Comparison of ENCODE assay signal across 3 fruit fly cellular contexts in genomic region chrX:5973389-5974025, dm6.
TF ChIP-seq lines count a peak whose summit lies in the region.

No protein-coding gene starts in this region.

TF ChIP-seq in whole organism, embryonic, 481 proteins besides CTCF, POLR2A, EP300 and RAD21 (continued from another document and continues in another):
- peak; percentile 35 for TF ChIP-seq CG12391 (tag; optimal IDR thresholded peaks at IDR 0.05; lab: Kevin White, UChicago)
- 0 out of 2 replicates have a peak, but pooled peaks have one; percentile 13 for TF ChIP-seq CG10321 (GFP tag; IDR thresholded peaks at IDR 0.05; lab: Robert Waterston, UW)
- TF ChIP-seq lmd (GFP tag; IDR thresholded peaks at IDR 0.05; lab: Robert Waterston, UW), result peak; percentile 44
- peak; percentile 68 for TF ChIP-seq CG5245 (GFP tag; optimal IDR thresholded peaks at IDR 0.05; lab: Kevin White, UChicago)
- TF ChIP-seq bsh (GFP tag; optimal IDR thresholded peaks at IDR 0.05; lab: Kevin White, UChicago), result peak; percentile 28 to 72
- TF ChIP-seq CG5180 (GFP tag; optimal IDR thresholded peaks at IDR 0.05; lab: Kevin White, UChicago), result no peak
- no peak for TF ChIP-seq C15 (GFP tag; IDR thresholded peaks at IDR 0.05; lab: Robert Waterston, UW)
- TF ChIP-seq CG11504 (tag; optimal IDR thresholded peaks at IDR 0.05; lab: Kevin White, UChicago), result peak; percentile 16
- TF ChIP-seq prd (optimal IDR thresholded peaks at IDR 0.05; lab: Kevin White, UChicago), result no peak
- peak; percentile 68; the same call in 2 of the 3 replicates for TF ChIP-seq prd (GFP tag; IDR thresholded peaks at IDR 0.05; lab: Robert Waterston, UW)
- TF ChIP-seq ATbp (GFP tag; optimal IDR thresholded peaks at IDR 0.05; lab: Kevin White, UChicago), result peak; percentile 15
- no peak for TF ChIP-seq danr (GFP tag; IDR thresholded peaks at IDR 0.05; lab: Robert Waterston, UW)
- TF ChIP-seq vvl (GFP tag; IDR thresholded peaks at IDR 0.05; lab: Robert Waterston, UW), result peak; percentile 59
- no peak for TF ChIP-seq CG13424 (tag; optimal IDR thresholded peaks at IDR 0.05; lab: Kevin White, UChicago)
- no peak for TF ChIP-seq fu2 (GFP tag; optimal IDR thresholded peaks at IDR 0.05; lab: Kevin White, UChicago)
- peak; percentile 46 for TF ChIP-seq Drgx (GFP tag; IDR thresholded peaks at IDR 0.05; lab: Robert Waterston, UW)
- TF ChIP-seq CG14667 (GFP tag; IDR thresholded peaks at IDR 0.05; lab: Robert Waterston, UW), result peak; percentile 45; the same call in 1 of the 2 replicates
- no peak for TF ChIP-seq crc (GFP tag; optimal IDR thresholded peaks at IDR 0.05; lab: Kevin White, UChicago)
- TF ChIP-seq stc (GFP tag; IDR thresholded peaks at IDR 0.05; lab: Robert Waterston, UW), result 0 out of 2 replicates have a peak, but pooled peaks have one; percentile 27
- TF ChIP-seq shn (GFP tag; optimal IDR thresholded peaks at IDR 0.05; lab: Kevin White, UChicago), result no peak
- no peak for TF ChIP-seq stwl (tag; optimal IDR thresholded peaks at IDR 0.05; lab: Kevin White, UChicago)
- peak; percentile 33 for TF ChIP-seq CG1602 (GFP tag; optimal IDR thresholded peaks at IDR 0.05; lab: Kevin White, UChicago)
- peak; percentile 11 for TF ChIP-seq CG12155 (GFP tag; optimal IDR thresholded peaks at IDR 0.05; lab: Kevin White, UChicago)
- peak; percentile 62 for TF ChIP-seq CG31441 (GFP tag; IDR thresholded peaks at IDR 0.05; lab: Robert Waterston, UW)
- no peak for TF ChIP-seq chinmo (GFP tag; IDR thresholded peaks at IDR 0.05; lab: Robert Waterston, UW; ENCODE audit: partially characterized antibody)
- peak; percentile 47; the same call in 1 of the 2 replicates for TF ChIP-seq CG17328 (GFP tag; IDR thresholded peaks at IDR 0.05; lab: Robert Waterston, UW)
- peak; percentile 53; the same call in 2 of the 3 replicates for TF ChIP-seq zfh1 (GFP tag; IDR thresholded peaks at IDR 0.05; lab: Robert Waterston, UW)
- no peak for TF ChIP-seq corto (GFP tag; optimal IDR thresholded peaks at IDR 0.05; lab: Kevin White, UChicago)
- TF ChIP-seq dysf (GFP tag; IDR thresholded peaks at IDR 0.05; lab: Robert Waterston, UW), result peak; percentile 49; the same call in 1 of the 3 replicates
- TF ChIP-seq zen2 (GFP tag; IDR thresholded peaks at IDR 0.05; lab: Robert Waterston, UW; ENCODE audit: partially characterized antibody), result no peak
- no peak for TF ChIP-seq gt (GFP tag; IDR thresholded peaks at IDR 0.05; lab: Robert Waterston, UW)
- 0 out of 2 replicates have a peak, but pooled peaks have one; percentile 5 for TF ChIP-seq Oaz (GFP tag; IDR thresholded peaks at IDR 0.05; lab: Robert Waterston, UW)
- no peak for TF ChIP-seq CG14050 (GFP tag; IDR thresholded peaks at IDR 0.05; lab: Robert Waterston, UW)
- peak; percentile 19 for TF ChIP-seq lab (GFP tag; optimal IDR thresholded peaks at IDR 0.05; lab: Kevin White, UChicago)
- TF ChIP-seq ttk (GFP tag; IDR thresholded peaks at IDR 0.05; lab: Robert Waterston, UW), result peak; percentile 50; the same call in 1 of the 2 replicates
- TF ChIP-seq tx (GFP tag; optimal IDR thresholded peaks at IDR 0.05; lab: Kevin White, UChicago), result no peak
- no peak for TF ChIP-seq tup (GFP tag; optimal IDR thresholded peaks at IDR 0.05; lab: Kevin White, UChicago)
- TF ChIP-seq nerfin-2 (GFP tag; IDR thresholded peaks at IDR 0.05; lab: Robert Waterston, UW; ENCODE audit: partially characterized antibody), result no peak
- TF ChIP-seq CG15479 (GFP tag; optimal IDR thresholded peaks at IDR 0.05; lab: Kevin White, UChicago), result no peak
- no peak for TF ChIP-seq gro (GFP tag; optimal IDR thresholded peaks at IDR 0.05; lab: Kevin White, UChicago)
- no peak for TF ChIP-seq cato (GFP tag; optimal IDR thresholded peaks at IDR 0.05; lab: Kevin White, UChicago; ENCODE audit: borderline replicate concordance)
- TF ChIP-seq Atf6 (GFP tag; IDR thresholded peaks at IDR 0.05; lab: Robert Waterston, UW), result no peak
- TF ChIP-seq hth (optimal IDR thresholded peaks at IDR 0.05; lab: Kevin White, UChicago), result no peak

TF ChIP-seq in whole organism, prepupa, 60 proteins besides CTCF, POLR2A, EP300 and RAD21 (continued from another document):
- no peak for TF ChIP-seq CG6854 (GFP tag; optimal IDR thresholded peaks at IDR 0.05; lab: Kevin White, UChicago)
- TF ChIP-seq Sox15 (GFP tag; optimal IDR thresholded peaks at IDR 0.05; lab: Kevin White, UChicago), result peak; percentile 56
- peak; percentile 74 for TF ChIP-seq CG8632 (GFP tag; optimal IDR thresholded peaks at IDR 0.05; lab: Kevin White, UChicago)
- peak; percentile 70 for TF ChIP-seq CG1621 (tag; optimal IDR thresholded peaks at IDR 0.05; lab: Kevin White, UChicago)
- peak; percentile 75 for TF ChIP-seq CG10669 (GFP tag; optimal IDR thresholded peaks at IDR 0.05; lab: Kevin White, UChicago)
- TF ChIP-seq Sox14 (GFP tag; optimal IDR thresholded peaks at IDR 0.05; lab: Kevin White, UChicago), result peak; percentile 62
- peak; percentile 76 for TF ChIP-seq CG10631 (GFP tag; optimal IDR thresholded peaks at IDR 0.05; lab: Kevin White, UChicago)
- 0 out of 2 replicates have a peak, but pooled peaks have one; percentile 13 for TF ChIP-seq CG11294 (GFP tag; IDR thresholded peaks at IDR 0.05; lab: Robert Waterston, UW)
- TF ChIP-seq cyc (GFP tag; optimal IDR thresholded peaks at IDR 0.05; lab: Kevin White, UChicago), result peak; percentile 76
- TF ChIP-seq Gug (GFP tag; IDR thresholded peaks at IDR 0.05; lab: Robert Waterston, UW), result peak; percentile 35; the same call in 1 of the 2 replicates
- peak; percentile 73 for TF ChIP-seq CG6792 (GFP tag; optimal IDR thresholded peaks at IDR 0.05; lab: Kevin White, UChicago)
- peak; percentile 35 for TF ChIP-seq Blimp-1 (GFP tag; optimal IDR thresholded peaks at IDR 0.05; lab: Kevin White, UChicago)
- TF ChIP-seq CG16779 (tag; optimal IDR thresholded peaks at IDR 0.05; lab: Kevin White, UChicago), result peak; percentile 6
- peak; percentile 74 for TF ChIP-seq achi (GFP tag; optimal IDR thresholded peaks at IDR 0.05; lab: Kevin White, UChicago)
- no peak for TF ChIP-seq Eip93F (GFP tag; optimal IDR thresholded peaks at IDR 0.05; lab: Kevin White, UChicago)
- peak; percentile 31 for TF ChIP-seq CG9139 (GFP tag; optimal IDR thresholded peaks at IDR 0.05; lab: Kevin White, UChicago)
- TF ChIP-seq topi (GFP tag; optimal IDR thresholded peaks at IDR 0.05; lab: Kevin White, UChicago), result peak; percentile 81
- TF ChIP-seq CG3919 (GFP tag; optimal IDR thresholded peaks at IDR 0.05; lab: Kevin White, UChicago), result peak; percentile 77
- peak; percentile 87 for TF ChIP-seq Eip78C (GFP tag; lab: Kevin White, UChicago)
- TF ChIP-seq Smox (GFP tag; optimal IDR thresholded peaks at IDR 0.05; lab: Kevin White, UChicago), result peak; percentile 73
- no peak for TF ChIP-seq fkh (GFP tag; optimal IDR thresholded peaks at IDR 0.05; lab: Kevin White, UChicago)
- peak; percentile 76 for TF ChIP-seq esn (GFP tag; optimal IDR thresholded peaks at IDR 0.05; lab: Kevin White, UChicago)
- peak; percentile 76 for TF ChIP-seq CG31627 (GFP tag; optimal IDR thresholded peaks at IDR 0.05; lab: Kevin White, UChicago)
- TF ChIP-seq Eip75B (GFP tag; optimal IDR thresholded peaks at IDR 0.05; lab: Kevin White, UChicago), result peak; percentile 5
- TF ChIP-seq CG3032 (tag; optimal IDR thresholded peaks at IDR 0.05; lab: Kevin White, UChicago), result peak; percentile 67
- TF ChIP-seq OdsH (GFP tag; optimal IDR thresholded peaks at IDR 0.05; lab: Kevin White, UChicago), result peak; percentile 77
- TF ChIP-seq acj6 (GFP tag; optimal IDR thresholded peaks at IDR 0.05; lab: Kevin White, UChicago), result peak; percentile 75
- peak; percentile 93 for TF ChIP-seq CG6163 (GFP tag; IDR thresholded peaks at IDR 0.05; lab: Robert Waterston, UW)
- TF ChIP-seq eg (GFP tag; IDR thresholded peaks at IDR 0.05; lab: Robert Waterston, UW), result peak; percentile 57
- peak; percentile 79 for TF ChIP-seq Sox102F (GFP tag; optimal IDR thresholded peaks at IDR 0.05; lab: Kevin White, UChicago)
- no peak for TF ChIP-seq CG6276 (GFP tag; optimal IDR thresholded peaks at IDR 0.05; lab: Kevin White, UChicago)
- TF ChIP-seq pdm3 (GFP tag; optimal IDR thresholded peaks at IDR 0.05; lab: Kevin White, UChicago), result peak; percentile 77
- peak; percentile 68 for TF ChIP-seq Met (GFP tag; optimal IDR thresholded peaks at IDR 0.05; lab: Kevin White, UChicago)
- peak; percentile 68 for TF ChIP-seq CG34406 (GFP tag; optimal IDR thresholded peaks at IDR 0.05; lab: Kevin White, UChicago)
- peak; percentile 65 for TF ChIP-seq CG6808 (GFP tag; optimal IDR thresholded peaks at IDR 0.05; lab: Kevin White, UChicago)
- TF ChIP-seq CG8119 (GFP tag; IDR thresholded peaks at IDR 0.05; lab: Robert Waterston, UW), result peak; percentile 66
- TF ChIP-seq CG15336 (GFP tag; IDR thresholded peaks at IDR 0.05; lab: Robert Waterston, UW), result peak; percentile 66

TF ChIP-seq in whole organism, wandering third instar larva, 38 proteins besides CTCF, POLR2A, EP300 and RAD21 (continued from another document):
- no peak for TF ChIP-seq Hr78 (GFP tag; optimal IDR thresholded peaks at IDR 0.05; lab: Kevin White, UChicago)
- TF ChIP-seq rgr (GFP tag; optimal IDR thresholded peaks at IDR 0.05; lab: Kevin White, UChicago), result peak; percentile 59
- TF ChIP-seq Vsx2 (GFP tag; optimal IDR thresholded peaks at IDR 0.05; lab: Kevin White, UChicago; ENCODE audit: partially characterized antibody), result no peak
- TF ChIP-seq lola (GFP tag; optimal IDR thresholded peaks at IDR 0.05; lab: Kevin White, UChicago), result no peak
- no peak for TF ChIP-seq dsf (GFP tag; optimal IDR thresholded peaks at IDR 0.05; lab: Kevin White, UChicago; ENCODE audit: borderline replicate concordance)
- no peak for TF ChIP-seq brk (GFP tag; optimal IDR thresholded peaks at IDR 0.05; lab: Kevin White, UChicago)
- peak; percentile 62 for TF ChIP-seq sage (GFP tag; optimal IDR thresholded peaks at IDR 0.05; lab: Kevin White, UChicago)
